Worm (Caenorhabditis elegans): ENCODE results near the gene M01H9.10.
A peak's percentile ranks its signal among the peaks of the same experiment; 100 is the strongest.

M01H9.10 gene

ce11 chrIV:4446884-4447283 is 33.0 kb downstream of the M01H9.10 start (continued):
- TF ChIP-seq arid-1 (GFP tag; conservative IDR thresholded peaks at IDR 0.05) = peak; percentile 63
- TF ChIP-seq mxl-2 (GFP tag; conservative IDR thresholded peaks at IDR 0.05) = no peak
- TF ChIP-seq mxl-3 (GFP tag; optimal IDR thresholded peaks at IDR 0.05) = no peak
- TF ChIP-seq daf-19 (GFP tag; conservative IDR thresholded peaks at IDR 0.05) = 0 out of 2 replicates have a peak, but pooled peaks have one; percentile 37
- no peak for TF ChIP-seq madf-9 (GFP tag; conservative IDR thresholded peaks at IDR 0.05)
- TF ChIP-seq hlh-11 (tag; optimal IDR thresholded peaks at IDR 0.05) = peak; percentile 2
- no peak for TF ChIP-seq dmd-8 (GFP tag; IDR thresholded peaks at IDR 0.05)
- no peak for TF ChIP-seq unc-130 (GFP tag; optimal IDR thresholded peaks at IDR 0.05)
- TF ChIP-seq nhr-6 (tag; optimal IDR thresholded peaks at IDR 0.05) = peak; percentile 68
- no peak for TF ChIP-seq F49E8.2 (tag; optimal IDR thresholded peaks at IDR 0.05; ENCODE audit: borderline replicate concordance)
- TF ChIP-seq saeg-2 (GFP tag; IDR thresholded peaks at IDR 0.05) = no peak
- no peak for TF ChIP-seq spr-1 (tag; optimal IDR thresholded peaks at IDR 0.05)
- peak; percentile 80 for TF ChIP-seq snpc-1.2 (GFP tag; IDR thresholded peaks at IDR 0.05)
- TF ChIP-seq spr-3 (GFP tag; optimal IDR thresholded peaks at IDR 0.05) = no peak
- no peak for TF ChIP-seq duxl-1 (tag; optimal IDR thresholded peaks at IDR 0.05; ENCODE audit: poor library complexity)
- TF ChIP-seq mes-2 (tag; optimal IDR thresholded peaks at IDR 0.05; ENCODE audit: poor library complexity, severe bottlenecking) = peak; percentile 50
- no peak for TF ChIP-seq F10B5.3 (tag; optimal IDR thresholded peaks at IDR 0.05)
- no peak for TF ChIP-seq nhr-76 (tag; optimal IDR thresholded peaks at IDR 0.05)
- no peak for TF ChIP-seq ces-1 (GFP tag; optimal IDR thresholded peaks at IDR 0.05)
- no peak for TF ChIP-seq ceh-20 (GFP tag; IDR thresholded peaks at IDR 0.05)
- no peak for TF ChIP-seq Y48G9A.11 (GFP tag; IDR thresholded peaks at IDR 0.05)
- peak in 1 of 2 experiments; percentile 67 for TF ChIP-seq unc-62 (GFP tag; optimal IDR thresholded peaks at IDR 0.05 in 1 of 2)
- TF ChIP-seq unc-62 (tag; optimal IDR thresholded peaks at IDR 0.05) = no peak
- TF ChIP-seq nhr-42 (GFP tag; IDR thresholded peaks at IDR 0.05) = no peak
- TF ChIP-seq hlh-30 (tag; optimal IDR thresholded peaks at IDR 0.05; ENCODE audit: insufficient read depth) = peak; percentile 63
- no peak for TF ChIP-seq zfp-2 (tag; optimal IDR thresholded peaks at IDR 0.05)
- no peak for TF ChIP-seq madf-5 (GFP tag; IDR thresholded peaks at IDR 0.05)
- TF ChIP-seq lin-13 (GFP tag; optimal IDR thresholded peaks at IDR 0.05) = no peak
- TF ChIP-seq ceh-28 (tag; optimal IDR thresholded peaks at IDR 0.05) = peak; percentile 52
- no peak for TF ChIP-seq ZK337.2 (GFP tag; IDR thresholded peaks at IDR 0.05)
- TF ChIP-seq ZK546.5 (tag; optimal IDR thresholded peaks at IDR 0.05) = no peak
- TF ChIP-seq daf-8 (GFP tag; IDR thresholded peaks at IDR 0.05) = no peak
- TF ChIP-seq ctbp-1 (GFP tag; IDR thresholded peaks at IDR 0.05) = 0 out of 2 replicates have a peak, but pooled peaks have one; percentile 28
- TF ChIP-seq ceh-62 (tag; optimal IDR thresholded peaks at IDR 0.05) = no peak
- TF ChIP-seq tra-1 (GFP tag; IDR thresholded peaks at IDR 0.05) = no peak
- no peak for TF ChIP-seq ztf-7 (tag; optimal IDR thresholded peaks at IDR 0.05)
- no peak for TF ChIP-seq egl-27 (tag; optimal IDR thresholded peaks at IDR 0.05)
- TF ChIP-seq zfp-3 (GFP tag; conservative IDR thresholded peaks at IDR 0.05) = no peak
- TF ChIP-seq aha-1 (tag) = no peak
- no peak for TF ChIP-seq Y105C5A.15 (GFP tag; IDR thresholded peaks at IDR 0.05)
- TF ChIP-seq ztf-11 (tag; optimal IDR thresholded peaks at IDR 0.05) = no peak
- TF ChIP-seq F44E2.7 (GFP tag; IDR thresholded peaks at IDR 0.05) = no peak
- peak; percentile 21 for TF ChIP-seq nhr-102 (tag; optimal IDR thresholded peaks at IDR 0.05)
- TF ChIP-seq lin-1 (GFP tag; IDR thresholded peaks at IDR 0.05) = no peak
- no peak for TF ChIP-seq set-16 (GFP tag; IDR thresholded peaks at IDR 0.05)
- TF ChIP-seq lim-7 (GFP tag; IDR thresholded peaks at IDR 0.05) = no peak
- TF ChIP-seq dve-1 (tag; optimal IDR thresholded peaks at IDR 0.05; ENCODE audit: insufficient read depth) = peak; percentile 61
- no peak for TF ChIP-seq snpc-4 (tag; optimal IDR thresholded peaks at IDR 0.05)
- no peak for TF ChIP-seq ceh-82 (tag; optimal IDR thresholded peaks at IDR 0.05)
- TF ChIP-seq daf-16 (GFP tag; optimal IDR thresholded peaks at IDR 0.05) = no peak
- peak; percentile 58 for TF ChIP-seq daf-16 (tag; optimal IDR thresholded peaks at IDR 0.05)
- no peak for TF ChIP-seq F37D6.2 (tag; optimal IDR thresholded peaks at IDR 0.05)
- TF ChIP-seq daf-12 (tag; optimal IDR thresholded peaks at IDR 0.05) = no peak

Measured in whole organism, L4 larva.